Fruit fly (Drosophila melanogaster): Measurements from ENCODE around the gene CG7453.

The CG7453 gene

DNA sequence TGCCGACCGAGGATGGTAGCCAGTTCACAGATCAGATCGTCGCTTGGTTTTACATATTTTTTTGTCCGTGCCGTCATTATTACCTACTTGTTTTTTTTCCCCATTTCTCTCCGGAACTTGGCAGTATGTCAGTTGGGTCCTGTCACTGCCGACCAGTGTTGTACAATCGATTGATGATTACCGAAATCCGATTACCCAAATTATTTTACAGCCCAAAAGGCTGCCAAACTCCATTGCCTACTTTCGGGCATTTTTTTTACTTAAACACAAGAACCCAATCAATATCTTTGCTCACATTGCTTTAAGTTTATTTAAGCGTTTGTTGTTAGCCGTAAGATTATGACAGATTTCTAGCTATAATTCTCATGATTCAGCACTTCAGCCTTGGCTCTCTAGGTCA is 9.2 kb upstream of the CG7453 start, which contains the start of gene Inx5 (continued):
- TF ChIP-seq caup (GFP tag; optimal IDR thresholded peaks at IDR 0.05; ENCODE audit: severe bottlenecking) = no peak
- no peak for TF ChIP-seq seq (GFP tag; IDR thresholded peaks at IDR 0.05)
- TF ChIP-seq Xbp1 (GFP tag; optimal IDR thresholded peaks at IDR 0.05) = no peak
- TF ChIP-seq Med (GFP tag) = peak; percentile 45
- TF ChIP-seq D (optimal IDR thresholded peaks at IDR 0.05) = no peak
- no peak for TF ChIP-seq D (GFP tag; optimal IDR thresholded peaks at IDR 0.05)
- no peak for TF ChIP-seq dm (GFP tag; optimal IDR thresholded peaks at IDR 0.05)
- TF ChIP-seq Ets97D (GFP tag; optimal IDR thresholded peaks at IDR 0.05) = peak; percentile 17
- 0 out of 4 replicates have a peak, but pooled peaks have one; percentile 4 for TF ChIP-seq chinmo (GFP tag; IDR thresholded peaks at IDR 0.05; ENCODE audit: partially characterized antibody)
- TF ChIP-seq CG10267 (tag; optimal IDR thresholded peaks at IDR 0.05) = peak; percentile 70
- no peak for TF ChIP-seq CG11723 (GFP tag; optimal IDR thresholded peaks at IDR 0.05)
- no peak for TF ChIP-seq CG8924 (tag; optimal IDR thresholded peaks at IDR 0.05)
- TF ChIP-seq gt (GFP tag; IDR thresholded peaks at IDR 0.05) = no peak
- no peak for TF ChIP-seq Scr (GFP tag; IDR thresholded peaks at IDR 0.05; ENCODE audit: partially characterized antibody)
- no peak for TF ChIP-seq CG10274 (GFP tag; optimal IDR thresholded peaks at IDR 0.05)
- no peak for TF ChIP-seq CG10147 (GFP tag; optimal IDR thresholded peaks at IDR 0.05)
- no peak for TF ChIP-seq CG13775 (GFP tag; optimal IDR thresholded peaks at IDR 0.05)
- TF ChIP-seq lmd (GFP tag; IDR thresholded peaks at IDR 0.05) = no peak
- no peak for TF ChIP-seq MBD-R2 (GFP tag; IDR thresholded peaks at IDR 0.05)
- TF ChIP-seq MTF-1 (GFP tag; optimal IDR thresholded peaks at IDR 0.05; ENCODE audit: borderline replicate concordance) = no peak
- no peak for TF ChIP-seq Nf-YA (GFP tag; IDR thresholded peaks at IDR 0.05)
- TF ChIP-seq CG10209 (GFP tag; optimal IDR thresholded peaks at IDR 0.05) = no peak
- TF ChIP-seq Rfx (GFP tag; IDR thresholded peaks at IDR 0.05) = no peak
- TF ChIP-seq Pdp1 (GFP tag; optimal IDR thresholded peaks at IDR 0.05) = peak in 1 of 2 experiments; percentile 27
- TF ChIP-seq cad (GFP tag; optimal IDR thresholded peaks at IDR 0.05) = no peak
- TF ChIP-seq Fer1 (GFP tag; optimal IDR thresholded peaks at IDR 0.05) = no peak
- TF ChIP-seq shn (GFP tag; optimal IDR thresholded peaks at IDR 0.05) = no peak
- TF ChIP-seq CG8290 (GFP tag; optimal IDR thresholded peaks at IDR 0.05) = peak; percentile 75
- peak; percentile 40 to 66 for TF ChIP-seq CG8290 (tag; optimal IDR thresholded peaks at IDR 0.05)

DNA sequence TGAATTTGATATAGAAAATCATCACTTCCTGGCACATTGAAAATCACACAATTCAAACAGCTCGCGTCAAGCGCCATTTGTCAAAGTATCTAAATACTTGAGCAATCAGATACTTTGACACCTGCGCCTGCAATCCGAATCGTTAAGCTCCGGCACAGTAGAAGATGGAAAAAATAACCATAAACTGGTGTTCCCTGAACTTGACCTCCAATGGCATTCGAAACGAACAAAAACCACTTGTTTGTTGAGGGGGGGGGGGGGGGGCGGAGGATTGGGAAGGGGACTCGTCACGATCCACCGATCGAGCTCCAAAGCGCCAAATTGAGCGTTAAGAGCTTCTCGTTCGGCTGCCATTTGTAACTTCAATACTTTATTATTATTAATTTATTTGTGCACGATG is 8.0 kb upstream of the CG7453 start:
- no peak for TF ChIP-seq CG7839 (tag; optimal IDR thresholded peaks at IDR 0.05)
- TF ChIP-seq vnd (GFP tag; IDR thresholded peaks at IDR 0.05; ENCODE audit: partially characterized antibody) = no peak
- no peak for TF ChIP-seq dysf (GFP tag; IDR thresholded peaks at IDR 0.05)
- no peak for TF ChIP-seq CG6175 (GFP tag; IDR thresholded peaks at IDR 0.05)
- TF ChIP-seq CG2712 (tag; optimal IDR thresholded peaks at IDR 0.05) = no peak
- peak; percentile 62 for TF ChIP-seq crol (GFP tag; IDR thresholded peaks at IDR 0.05)
- peak; percentile 83 for TF ChIP-seq chinmo (GFP tag; IDR thresholded peaks at IDR 0.05; ENCODE audit: partially characterized antibody)
- TF ChIP-seq CG4282 (GFP tag; optimal IDR thresholded peaks at IDR 0.05) = no peak
- no peak for TF ChIP-seq bigmax (GFP tag; optimal IDR thresholded peaks at IDR 0.05)
- no peak for TF ChIP-seq crc (GFP tag; optimal IDR thresholded peaks at IDR 0.05)
- TF ChIP-seq CG8359 (GFP tag; optimal IDR thresholded peaks at IDR 0.05; ENCODE audit: borderline replicate concordance) = peak; percentile 17
- TF ChIP-seq Hr39 (optimal IDR thresholded peaks at IDR 0.05) = no peak
- no peak for TF ChIP-seq tx (GFP tag; optimal IDR thresholded peaks at IDR 0.05)
- TF ChIP-seq Meics (GFP tag; optimal IDR thresholded peaks at IDR 0.05) = no peak
- TF ChIP-seq peb (GFP tag; IDR thresholded peaks at IDR 0.05) = no peak
- TF ChIP-seq Hr78 (GFP tag; optimal IDR thresholded peaks at IDR 0.05) = peak in 1 of 2 experiments; percentile 37
- TF ChIP-seq Awh (GFP tag; IDR thresholded peaks at IDR 0.05) = no peak
- no peak for TF ChIP-seq kay (GFP tag; optimal IDR thresholded peaks at IDR 0.05)
- no peak for TF ChIP-seq Ets65A (GFP tag)
- TF ChIP-seq CG12769 (tag; optimal IDR thresholded peaks at IDR 0.05) = peak; percentile 19
- peak; percentile 71 for TF ChIP-seq sd (tag; optimal IDR thresholded peaks at IDR 0.05)
- TF ChIP-seq E2f1 (GFP tag; IDR thresholded peaks at IDR 0.05) = no peak
